Worm (Caenorhabditis elegans): ENCODE measurements around the gene vab-15.

vab-15 gene

DNA sequence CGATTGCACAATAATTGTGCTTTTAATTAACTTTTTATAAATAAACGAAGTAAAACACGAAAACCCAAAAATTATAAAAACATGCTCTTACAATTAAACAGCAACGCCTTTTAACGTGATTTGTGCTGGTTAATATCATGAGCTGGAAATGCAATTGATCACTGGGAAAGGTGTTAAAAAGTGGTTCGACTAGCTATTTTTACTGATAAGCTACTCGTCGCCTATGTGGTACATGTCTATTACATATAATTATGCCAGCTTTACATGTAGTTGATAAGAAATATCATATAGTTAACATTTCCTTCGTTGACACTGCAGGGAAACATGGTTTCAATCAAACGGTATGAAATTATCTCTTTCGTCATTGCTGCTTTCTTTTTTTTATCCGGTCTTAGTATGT is 11.0 kb downstream of the vab-15 start, which contains the start of gene scav-5 (continued):
- TF ChIP-seq set-16 (GFP tag; IDR thresholded peaks at IDR 0.05) (no peak), gei-8 (GFP tag; optimal IDR thresholded peaks at IDR 0.05) (no peak), saeg-2 (GFP tag; IDR thresholded peaks at IDR 0.05) (no peak), lir-3 (tag; optimal IDR thresholded peaks at IDR 0.05) (no peak), dmd-9 (GFP tag; IDR thresholded peaks at IDR 0.05) (no peak), zfp-2 (tag; optimal IDR thresholded peaks at IDR 0.05) (no peak), unc-39 (tag; optimal IDR thresholded peaks at IDR 0.05) (no peak), fos-1 (tag; optimal IDR thresholded peaks at IDR 0.05) (no peak), ceh-28 (tag; optimal IDR thresholded peaks at IDR 0.05) (no peak), hlh-11 (tag; optimal IDR thresholded peaks at IDR 0.05) (peak; percentile 67), hlh-30 (tag; optimal IDR thresholded peaks at IDR 0.05; ENCODE audit: insufficient read depth) (peak; percentile 2), ceh-44 (GFP tag; IDR thresholded peaks at IDR 0.05) (no peak), madf-9 (GFP tag; conservative IDR thresholded peaks at IDR 0.05) (no peak), unc-130 (GFP tag; optimal IDR thresholded peaks at IDR 0.05) (no peak), php-3 (GFP tag; IDR thresholded peaks at IDR 0.05) (peak; percentile 71), lin-38 (GFP tag; IDR thresholded peaks at IDR 0.05) (no peak), madf-5 (GFP tag; IDR thresholded peaks at IDR 0.05) (no peak), Y105C5A.15 (GFP tag; IDR thresholded peaks at IDR 0.05) (no peak), zip-2 (tag; optimal IDR thresholded peaks at IDR 0.05) (no peak), pqm-1 (tag; optimal IDR thresholded peaks at IDR 0.05) (peak; percentile 91), ZK546.5 (tag; optimal IDR thresholded peaks at IDR 0.05) (no peak), F26F4.8 (GFP tag; conservative IDR thresholded peaks at IDR 0.05) (no peak), aha-1 (tag) (no peak), nhr-28 (tag; optimal IDR thresholded peaks at IDR 0.05) (peak; percentile 92), daf-16 (GFP tag; optimal IDR thresholded peaks at IDR 0.05) (no peak), daf-16 (tag; optimal IDR thresholded peaks at IDR 0.05) (peak; percentile 74), mxl-2 (GFP tag; conservative IDR thresholded peaks at IDR 0.05) (no peak), duxl-1 (tag; optimal IDR thresholded peaks at IDR 0.05; ENCODE audit: poor library complexity) (no peak), mxl-3 (GFP tag; optimal IDR thresholded peaks at IDR 0.05) (no peak), spr-3 (GFP tag; optimal IDR thresholded peaks at IDR 0.05) (no peak)

DNA sequence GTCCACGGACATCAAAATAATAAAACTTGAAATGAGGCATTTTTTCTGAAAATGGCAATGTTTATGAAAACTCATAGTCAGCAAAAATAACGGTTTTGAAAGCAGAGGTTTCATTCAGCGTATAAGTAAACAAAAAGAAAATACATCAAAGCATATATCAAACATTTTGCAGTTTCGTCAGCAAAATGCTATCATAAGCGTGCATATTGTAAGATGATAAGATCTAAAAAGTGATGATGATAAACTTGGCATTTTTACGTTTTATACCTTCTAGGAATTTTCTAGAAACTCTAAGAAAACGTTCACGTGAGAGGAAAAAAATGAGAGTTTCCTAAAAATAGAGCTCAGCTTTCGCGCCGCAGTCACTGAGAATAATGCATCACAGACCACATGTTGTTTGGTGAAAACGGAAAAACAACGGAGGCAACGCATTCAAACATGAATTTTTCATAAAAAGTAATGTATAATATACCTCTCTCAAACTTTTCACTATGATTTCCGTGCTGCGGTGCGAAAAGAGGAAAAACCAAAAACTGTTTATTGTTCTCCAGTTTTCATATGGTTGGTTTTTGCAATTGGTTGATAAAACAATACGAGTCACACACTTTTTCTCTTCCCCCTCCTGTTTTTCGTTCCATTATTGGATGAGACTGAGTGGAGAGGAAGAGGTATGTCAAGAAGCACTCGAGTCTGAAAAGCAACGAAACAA is 16.0 kb downstream of the vab-15 start, which contains the start of the genes gst-36 and R07B1.5:
Gene gst-36 (minus strand): TSS at position 45 of the 709 bp plus-strand sequence.
Gene R07B1.5 (plus strand): TSS at position 665 of the 709 bp plus-strand sequence.
- TF ChIP-seq nhr-28 (tag; optimal IDR thresholded peaks at IDR 0.05) (peak; percentile 52), daf-16 (GFP tag; optimal IDR thresholded peaks at IDR 0.05) (no peak), daf-16 (tag; optimal IDR thresholded peaks at IDR 0.05) (peak; percentile 80), hlh-11 (tag; optimal IDR thresholded peaks at IDR 0.05) (peak; percentile 45), arid-1 (GFP tag; conservative IDR thresholded peaks at IDR 0.05) (no peak), egl-27 (tag; optimal IDR thresholded peaks at IDR 0.05) (no peak), T20F7.1 (GFP tag; optimal IDR thresholded peaks at IDR 0.05) (no peak), ZK546.5 (tag; optimal IDR thresholded peaks at IDR 0.05) (no peak), dmd-6 (GFP tag; IDR thresholded peaks at IDR 0.05) (peak; percentile 15; the same call in 1 of the 2 replicates), mxl-2 (GFP tag; conservative IDR thresholded peaks at IDR 0.05) (0 out of 2 replicates have a peak, but pooled peaks have one; percentile 5), mes-2 (tag; optimal IDR thresholded peaks at IDR 0.05; ENCODE audit: poor library complexity, severe bottlenecking) (no peak), lim-7 (GFP tag; IDR thresholded peaks at IDR 0.05) (no peak), rbr-2 (tag; optimal IDR thresholded peaks at IDR 0.05) (no peak), unc-62 (GFP tag; optimal IDR thresholded peaks at IDR 0.05 in 1 of 2) (no peak), unc-62 (tag; optimal IDR thresholded peaks at IDR 0.05) (no peak), F26F4.8 (GFP tag; conservative IDR thresholded peaks at IDR 0.05) (no peak), pqm-1 (tag; optimal IDR thresholded peaks at IDR 0.05) (peak; percentile 7), gei-8 (GFP tag; optimal IDR thresholded peaks at IDR 0.05) (no peak), dve-1 (tag; optimal IDR thresholded peaks at IDR 0.05; ENCODE audit: insufficient read depth) (peak; percentile 33), php-3 (GFP tag; IDR thresholded peaks at IDR 0.05) (peak; percentile 29; the same call in 1 of the 2 replicates), hlh-30 (tag; optimal IDR thresholded peaks at IDR 0.05; ENCODE audit: insufficient read depth) (peak; percentile 3)
